Fruit fly (Drosophila melanogaster) whole organism, embryonic: ENCODE data around the gene CG32095.

Experiments
- CG2129 ChIP-seq: fragments of 200-800 bp; sonication (Bioruptor generic); IDR thresholded peaks from 2 replicates; pipeline ENCODE4 v1.3.6; 2022; ENCODE audit warnings: missing biosample characterization, missing genetic modification characterization; ENCODE audit not compliant: partially characterized antibody
- CG4820 ChIP-seq: fragments of 200-800 bp; sonication (Bioruptor generic); optimal IDR thresholded peaks from 3 replicates; lab custom pipeline; 2016; ENCODE audit warnings: missing biosample characterization, missing genetic modification characterization
- HLHmδ ChIP-seq: fragments of 200-800 bp; sonication (Bioruptor generic); optimal IDR thresholded peaks from 2 replicates; lab custom pipeline; 2018; ENCODE audit warnings: missing biosample characterization, mild to moderate bottlenecking, missing genetic modification characterization, moderate library complexity
- exex ChIP-seq: fragments of 200-800 bp; sonication (Bioruptor generic); optimal IDR thresholded peaks from 4 replicates; lab custom pipeline; 2018; ENCODE audit warnings: missing biosample characterization, mild to moderate bottlenecking, missing genetic modification characterization, moderate library complexity
- pfk ChIP-seq: fragments of 200-800 bp; sonication (Bioruptor generic); optimal IDR thresholded peaks from 2 replicates; lab custom pipeline; 2018; ENCODE audit warnings: missing biosample characterization, mild to moderate bottlenecking, missing genetic modification characterization, moderate library complexity

DNA sequence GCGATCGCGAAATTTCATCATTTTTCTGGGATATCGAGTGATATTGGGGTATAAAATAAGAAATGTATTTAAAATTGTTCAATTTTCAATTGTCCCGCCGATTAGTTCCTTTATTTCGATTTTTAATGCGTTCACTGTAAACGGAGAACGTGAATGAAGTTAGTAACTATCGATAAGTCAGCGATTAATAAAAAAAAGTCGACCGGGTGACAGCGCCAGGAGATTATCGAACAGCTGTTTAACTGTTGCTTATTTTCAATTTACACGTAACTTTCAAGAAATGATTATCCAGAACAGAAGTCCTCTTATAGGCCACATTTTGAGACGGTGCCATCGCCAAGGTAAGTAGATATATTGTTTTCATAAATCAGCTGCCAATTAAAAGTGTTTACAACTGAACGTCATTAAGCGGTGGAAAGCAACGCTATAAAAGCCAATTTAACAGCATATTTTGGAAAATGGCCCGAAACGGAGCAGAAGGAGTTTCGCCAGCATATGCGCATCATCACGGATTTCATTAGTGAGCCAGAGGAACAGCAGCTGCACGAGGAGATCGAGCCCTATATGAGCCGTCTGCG is 10.2 kb downstream of the CG32095 start, which contains the start of gene CG14130:
- no peak for TF ChIP-seq pfk
- TF ChIP-seq CG4820 (GFP tag; lab: Kevin White, UChicago) = no peak
- peak; percentile 86 for TF ChIP-seq CG2129 (GFP tag; lab: Robert Waterston, UW)
- no peak for TF ChIP-seq exex
- TF ChIP-seq HLHmδ (GFP tag; lab: Kevin White, UChicago) = no peak
